Worm (Caenorhabditis elegans): ENCODE results near the gene rocf-1.

Gene rocf-1

DNA sequence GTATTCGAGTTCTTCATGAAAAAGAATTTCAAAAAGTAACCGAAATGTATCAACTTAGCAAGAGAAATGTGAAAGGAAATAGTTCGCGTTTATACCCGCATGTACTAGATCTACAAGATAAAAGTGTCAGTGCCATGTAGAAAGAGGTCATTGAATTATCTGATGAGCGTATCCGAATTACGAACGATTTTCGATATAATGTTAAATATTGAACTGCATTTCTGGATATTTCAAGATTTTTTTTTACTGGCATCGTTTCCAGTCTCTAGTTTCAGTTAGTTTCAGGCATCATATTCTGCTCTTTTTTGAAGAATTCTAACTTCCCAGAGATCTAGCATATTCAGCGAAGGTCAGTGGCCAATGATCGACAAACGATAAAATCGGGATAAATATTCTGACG, 17.1 kb upstream of the rocf-1 start, which contains the start of gene nhr-150:
nhr-150 (minus strand) TSS at position 92 of the 400 bp plus-strand sequence.
- no peak for TF ChIP-seq tbx-37 (GFP tag; conservative IDR thresholded peaks at IDR 0.05)
- no peak for TF ChIP-seq pes-1 (GFP tag; IDR thresholded peaks at IDR 0.05)
- no peak for TF ChIP-seq ets-7 (tag; optimal IDR thresholded peaks at IDR 0.05)
- no peak for TF ChIP-seq hmg-4 (GFP tag; optimal IDR thresholded peaks at IDR 0.05)
- TF ChIP-seq tbx-11 (GFP tag; IDR thresholded peaks at IDR 0.05) = no peak
- TF ChIP-seq hnd-1 (tag; optimal IDR thresholded peaks at IDR 0.05) = no peak
- no peak for TF ChIP-seq sea-1 (GFP tag; conservative IDR thresholded peaks at IDR 0.05)
- no peak for TF ChIP-seq ceh-13 (GFP tag; optimal IDR thresholded peaks at IDR 0.05)
- TF ChIP-seq aly-1 (tag; optimal IDR thresholded peaks at IDR 0.05) = no peak
- no peak for TF ChIP-seq B0310.2 (tag; optimal IDR thresholded peaks at IDR 0.05)
- TF ChIP-seq F13C5.2 (tag; optimal IDR thresholded peaks at IDR 0.05) = no peak
- no peak for TF ChIP-seq tra-4 (tag; optimal IDR thresholded peaks at IDR 0.05)
- no peak for TF ChIP-seq ama-1 (optimal IDR thresholded peaks at IDR 0.05)
- no peak for TF ChIP-seq ceh-36 (tag; optimal IDR thresholded peaks at IDR 0.05)
- no peak for TF ChIP-seq hmbx-1 (tag; optimal IDR thresholded peaks at IDR 0.05)
- no peak for TF ChIP-seq flt-1 (GFP tag; IDR thresholded peaks at IDR 0.05)
- TF ChIP-seq scrt-1 (GFP tag; IDR thresholded peaks at IDR 0.05) = no peak

ce11 chrV:15480505-15481075, 16.3 kb upstream of the rocf-1 start:
- TF ChIP-seq ets-7 (tag; optimal IDR thresholded peaks at IDR 0.05) (no peak), ceh-36 (tag; optimal IDR thresholded peaks at IDR 0.05) (no peak), F13C5.2 (tag; optimal IDR thresholded peaks at IDR 0.05) (no peak), sea-1 (GFP tag; conservative IDR thresholded peaks at IDR 0.05) (no peak), hmbx-1 (tag; optimal IDR thresholded peaks at IDR 0.05) (no peak), aly-1 (tag; optimal IDR thresholded peaks at IDR 0.05) (no peak)

- TF ChIP-seq B0310.2 (tag; optimal IDR thresholded peaks at IDR 0.05) = no peak
- TF ChIP-seq tbx-37 (GFP tag; conservative IDR thresholded peaks at IDR 0.05) = no peak
- no peak for TF ChIP-seq aly-1 (tag; optimal IDR thresholded peaks at IDR 0.05)
- no peak for TF ChIP-seq pes-1 (GFP tag; IDR thresholded peaks at IDR 0.05)
- TF ChIP-seq F13C5.2 (tag; optimal IDR thresholded peaks at IDR 0.05) = no peak
- TF ChIP-seq hmbx-1 (tag; optimal IDR thresholded peaks at IDR 0.05) = no peak
- TF ChIP-seq hnd-1 (tag; optimal IDR thresholded peaks at IDR 0.05) = no peak
- TF ChIP-seq tbx-11 (GFP tag; IDR thresholded peaks at IDR 0.05) = no peak
- TF ChIP-seq ceh-36 (tag; optimal IDR thresholded peaks at IDR 0.05) = no peak
- TF ChIP-seq ets-7 (tag; optimal IDR thresholded peaks at IDR 0.05) = no peak
- TF ChIP-seq sea-1 (GFP tag; conservative IDR thresholded peaks at IDR 0.05) = no peak
These were observed 15.5 kb upstream of the rocf-1 start for ce11 chrV:15479825-15480224.

ce11 chrV:15479107-15479506, 14.8 kb upstream of the rocf-1 start:
- TF ChIP-seq hmbx-1 (tag; optimal IDR thresholded peaks at IDR 0.05) = no peak
- no peak for TF ChIP-seq ets-7 (tag; optimal IDR thresholded peaks at IDR 0.05)
- no peak for TF ChIP-seq aly-1 (tag; optimal IDR thresholded peaks at IDR 0.05)
- TF ChIP-seq tbx-37 (GFP tag; conservative IDR thresholded peaks at IDR 0.05) = no peak

ce11 chrV:15478597-15478996, 14.3 kb upstream of the rocf-1 start, which contains the start of gene C06B8.2:
Gene C06B8.2, minus strand, starts transcription at chrV:15478749.
- TF ChIP-seq scrt-1 (GFP tag; IDR thresholded peaks at IDR 0.05) = no peak
- TF ChIP-seq hmg-4 (GFP tag; optimal IDR thresholded peaks at IDR 0.05) = no peak
- TF ChIP-seq tbx-37 (GFP tag; conservative IDR thresholded peaks at IDR 0.05) = no peak
- TF ChIP-seq hnd-1 (tag; optimal IDR thresholded peaks at IDR 0.05) = no peak
- no peak for TF ChIP-seq tra-4 (tag; optimal IDR thresholded peaks at IDR 0.05)
- TF ChIP-seq sea-1 (GFP tag; conservative IDR thresholded peaks at IDR 0.05) = no peak
- TF ChIP-seq aly-1 (tag; optimal IDR thresholded peaks at IDR 0.05) = no peak
- no peak for TF ChIP-seq hmbx-1 (tag; optimal IDR thresholded peaks at IDR 0.05)
- TF ChIP-seq ets-7 (tag; optimal IDR thresholded peaks at IDR 0.05) = no peak
- TF ChIP-seq ceh-36 (tag; optimal IDR thresholded peaks at IDR 0.05) = no peak
- no peak for TF ChIP-seq ceh-13 (GFP tag; optimal IDR thresholded peaks at IDR 0.05)
- TF ChIP-seq pes-1 (GFP tag; IDR thresholded peaks at IDR 0.05) = no peak
- no peak for TF ChIP-seq F13C5.2 (tag; optimal IDR thresholded peaks at IDR 0.05)
- TF ChIP-seq B0310.2 (tag; optimal IDR thresholded peaks at IDR 0.05) = no peak
- TF ChIP-seq flt-1 (GFP tag; IDR thresholded peaks at IDR 0.05) = no peak
- no peak for TF ChIP-seq ama-1 (optimal IDR thresholded peaks at IDR 0.05)
- no peak for TF ChIP-seq tbx-11 (GFP tag; IDR thresholded peaks at IDR 0.05)

DNA sequence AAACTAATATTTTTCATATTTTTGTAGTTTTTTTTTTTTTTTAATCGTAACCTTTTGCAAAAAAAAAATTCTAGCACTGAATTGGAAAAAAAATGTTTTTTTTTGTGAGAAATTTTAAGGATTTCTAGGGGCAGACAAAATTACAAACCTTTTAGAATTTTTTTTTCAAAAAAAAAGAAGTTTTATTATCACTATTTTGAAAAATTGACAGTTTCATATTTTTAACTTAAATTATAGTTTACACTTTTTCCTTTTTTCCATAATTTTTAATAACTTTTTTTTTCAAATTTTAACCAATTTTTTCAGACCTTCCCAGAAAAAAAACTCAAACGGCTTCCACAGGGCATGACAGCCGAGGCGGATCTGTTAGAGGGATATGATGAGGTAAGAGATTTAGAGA, 6.7 kb upstream of the rocf-1 start, which contains the start of gene dpf-1:
dpf-1 (plus strand) TSS at position 301 of the 400 bp plus-strand sequence.
- TF ChIP-seq aly-1 (tag; optimal IDR thresholded peaks at IDR 0.05) (no peak), scrt-1 (GFP tag; IDR thresholded peaks at IDR 0.05) (no peak), pes-1 (GFP tag; IDR thresholded peaks at IDR 0.05) (no peak), ama-1 (optimal IDR thresholded peaks at IDR 0.05) (no peak), flt-1 (GFP tag; IDR thresholded peaks at IDR 0.05) (no peak), B0310.2 (tag; optimal IDR thresholded peaks at IDR 0.05) (no peak), sea-1 (GFP tag; conservative IDR thresholded peaks at IDR 0.05) (no peak), F13C5.2 (tag; optimal IDR thresholded peaks at IDR 0.05) (no peak), hmg-4 (GFP tag; optimal IDR thresholded peaks at IDR 0.05) (no peak), ceh-36 (tag; optimal IDR thresholded peaks at IDR 0.05) (no peak)

DNA sequence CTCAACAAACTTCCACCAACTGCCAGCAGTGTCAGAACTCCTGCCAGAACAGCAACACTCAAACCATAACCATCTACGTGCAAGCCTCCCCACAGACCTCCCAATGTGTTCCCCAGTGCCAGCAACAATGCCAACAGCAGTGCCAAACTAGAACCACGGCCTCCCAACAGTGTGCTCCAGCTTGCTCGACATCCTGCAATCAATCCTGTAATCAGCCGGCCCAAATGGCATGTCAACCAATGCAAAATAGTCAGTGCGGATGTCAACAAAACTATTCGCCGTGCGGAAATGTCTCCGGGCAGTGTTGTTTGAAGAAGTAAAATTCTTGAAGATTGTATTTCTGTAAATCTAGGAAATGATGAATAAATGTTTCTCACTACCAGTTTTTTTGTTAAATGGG, 2.4 kb upstream of the rocf-1 start:
- no peak for TF ChIP-seq sea-1 (GFP tag; conservative IDR thresholded peaks at IDR 0.05)

DNA sequence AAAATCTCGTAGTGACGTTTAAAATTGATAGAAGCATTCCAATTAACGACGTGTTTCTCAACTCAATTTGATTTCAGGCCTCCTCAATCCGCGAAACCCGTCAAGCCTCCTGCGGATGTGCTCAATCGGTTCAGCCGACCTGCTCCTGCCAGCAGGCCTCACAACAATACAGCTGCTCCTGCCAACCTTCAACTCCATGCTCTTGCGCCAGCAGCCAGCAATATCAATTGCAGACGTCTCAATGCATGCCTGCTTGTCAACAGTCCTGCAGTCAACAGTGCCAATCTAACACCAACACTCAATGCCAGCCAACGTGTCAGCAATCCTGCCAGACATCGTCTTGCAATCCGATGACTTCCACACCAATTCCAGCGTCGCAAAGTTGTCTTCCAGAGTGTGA, 1.7 kb upstream of the rocf-1 start:
- TF ChIP-seq F13C5.2 (tag; optimal IDR thresholded peaks at IDR 0.05) (no peak), flt-1 (GFP tag; IDR thresholded peaks at IDR 0.05) (no peak), sea-1 (GFP tag; conservative IDR thresholded peaks at IDR 0.05) (no peak), ets-7 (tag; optimal IDR thresholded peaks at IDR 0.05) (no peak), hmg-4 (GFP tag; optimal IDR thresholded peaks at IDR 0.05) (no peak), ceh-36 (tag; optimal IDR thresholded peaks at IDR 0.05) (no peak), scrt-1 (GFP tag; IDR thresholded peaks at IDR 0.05) (no peak), hnd-1 (tag; optimal IDR thresholded peaks at IDR 0.05) (no peak), ama-1 (optimal IDR thresholded peaks at IDR 0.05) (no peak), hmbx-1 (tag; optimal IDR thresholded peaks at IDR 0.05) (no peak), tbx-11 (GFP tag; IDR thresholded peaks at IDR 0.05) (no peak), B0310.2 (tag; optimal IDR thresholded peaks at IDR 0.05) (no peak), tra-4 (tag; optimal IDR thresholded peaks at IDR 0.05) (no peak), tbx-37 (GFP tag; conservative IDR thresholded peaks at IDR 0.05) (no peak), aly-1 (tag; optimal IDR thresholded peaks at IDR 0.05) (no peak), ceh-13 (GFP tag; optimal IDR thresholded peaks at IDR 0.05) (no peak), pes-1 (GFP tag; IDR thresholded peaks at IDR 0.05) (no peak)

Measured in whole organism, early embryonic.